Fruit fly (Drosophila melanogaster) whole organism, embryonic: ENCODE measurements around the gene CG32066.

Experiments used
- Atf6 ChIP-seq: fragments of 200-800 bp; sonication (Bioruptor generic); IDR thresholded peaks from 2 replicates; pipeline ENCODE4 v1.3.6; 2022; ENCODE audit warnings: missing biosample characterization, missing genetic modification characterization
- CG11504 ChIP-seq: fragments of 200-800 bp; sonication (Bioruptor generic); optimal IDR thresholded peaks from 3 replicates; lab custom pipeline; 2019; ENCODE audit warnings: missing biosample characterization, mild to moderate bottlenecking, missing genetic modification characterization, moderate library complexity
- CG11560 ChIP-seq: fragments of 200-800 bp; sonication (Bioruptor generic); IDR thresholded peaks from 3 replicates; pipeline ENCODE4 v1.3.6; 2022; ENCODE audit warnings: missing biosample characterization, missing genetic modification characterization
- CG11696 ChIP-seq: fragments of 200-800 bp; sonication (Bioruptor generic); IDR thresholded peaks from 2 replicates; pipeline ENCODE4 v1.3.6; 2022; ENCODE audit warnings: missing biosample characterization, missing genetic modification characterization
- CG14667 ChIP-seq: fragments of 200-800 bp; sonication (Bioruptor generic); IDR thresholded peaks from 2 replicates; pipeline ENCODE4 v1.3.6; 2022; ENCODE audit warnings: missing biosample characterization, missing genetic modification characterization
- CG14860 ChIP-seq: fragments of 200-800 bp; sonication (Bioruptor generic); IDR thresholded peaks from 3 replicates; pipeline ENCODE4 v1.3.6; 2022; ENCODE audit warnings: missing biosample characterization, missing genetic modification characterization; ENCODE audit not compliant: partially characterized antibody
- CG15601 ChIP-seq: fragments of 200-800 bp; sonication (Bioruptor generic); optimal IDR thresholded peaks from 3 replicates; lab custom pipeline; 2019; ENCODE audit warnings: missing biosample characterization, mild to moderate bottlenecking, missing genetic modification characterization, moderate library complexity
- CG1792 ChIP-seq: fragments of 200-800 bp; sonication (Bioruptor generic); optimal IDR thresholded peaks from 2 replicates; lab custom pipeline; 2016; ENCODE audit warnings: missing biosample characterization, missing genetic modification characterization
- CG2120 ChIP-seq: fragments of 200-800 bp; sonication (Bioruptor generic); optimal IDR thresholded peaks from 3 replicates; lab custom pipeline; 2016; ENCODE audit warnings: missing biosample characterization, missing genetic modification characterization
- CG2199 ChIP-seq: fragments of 200-800 bp; sonication (Bioruptor generic); IDR thresholded peaks from 3 replicates; pipeline ENCODE4 v1.3.6; 2022; ENCODE audit warnings: missing biosample characterization, missing genetic modification characterization
- CG2202 ChIP-seq: fragments of 200-800 bp; sonication (Bioruptor generic); optimal IDR thresholded peaks from 2 replicates; lab custom pipeline; 2018; ENCODE audit warnings: missing biosample characterization, mild to moderate bottlenecking, missing genetic modification characterization
- CG31388 ChIP-seq: fragments of 200-800 bp; sonication (Bioruptor generic); optimal IDR thresholded peaks from 2 replicates; lab custom pipeline; 2016; ENCODE audit warnings: missing biosample characterization, missing genetic modification characterization
- CG3163 ChIP-seq: fragments of 200-800 bp; sonication (Bioruptor generic); optimal IDR thresholded peaks from 3 replicates; lab custom pipeline; 2016; ENCODE audit warnings: missing biosample characterization, missing genetic modification characterization
- CG32767 ChIP-seq: fragments of 200-800 bp; sonication (Bioruptor generic); IDR thresholded peaks from 2 replicates; pipeline ENCODE4 v1.3.6; 2022; ENCODE audit warnings: missing biosample characterization, missing genetic modification characterization
- CG32772 ChIP-seq: fragments of 200-800 bp; sonication (Bioruptor generic); IDR thresholded peaks from 2 replicates; pipeline ENCODE4 v1.3.6; 2022; ENCODE audit warnings: missing biosample characterization, missing genetic modification characterization
- CG3995 ChIP-seq: fragments of 200-800 bp; sonication (Bioruptor generic); optimal IDR thresholded peaks from 3 replicates; lab custom pipeline; 2016; ENCODE audit warnings: missing biosample characterization, missing genetic modification characterization
- CG5953 ChIP-seq: fragments of 200-800 bp; sonication (Bioruptor generic); IDR thresholded peaks from 2 replicates; pipeline ENCODE4 v1.3.6; 2022; ENCODE audit warnings: missing biosample characterization, missing genetic modification characterization
- CG6654 ChIP-seq: fragments of 200-800 bp; sonication (Bioruptor generic); optimal IDR thresholded peaks from 2 replicates; lab custom pipeline; 2017; ENCODE audit warnings: missing biosample characterization, mild to moderate bottlenecking, missing genetic modification characterization
- CG7271 ChIP-seq: fragments of 200-800 bp; sonication (Bioruptor generic); optimal IDR thresholded peaks from 2 replicates; lab custom pipeline; 2018; ENCODE audit warnings: missing biosample characterization, mild to moderate bottlenecking, missing genetic modification characterization, moderate library complexity
- CG8281 ChIP-seq: fragments of 200-800 bp; sonication (Bioruptor generic); optimal IDR thresholded peaks from 2 replicates; lab custom pipeline; 2018; ENCODE audit warnings: missing biosample characterization, mild to moderate bottlenecking, missing genetic modification characterization, moderate library complexity
- D19A ChIP-seq: fragments of 200-800 bp; optimal IDR thresholded peaks from 3 replicates; lab custom pipeline; 2019; ENCODE audit warnings: missing biosample characterization, mild to moderate bottlenecking, missing genetic modification characterization, moderate library complexity
- Fer1 ChIP-seq: fragments of 200-800 bp; sonication (Bioruptor generic); optimal IDR thresholded peaks from 2 replicates; lab custom pipeline; 2017; ENCODE audit warnings: missing biosample characterization, mild to moderate bottlenecking, missing genetic modification characterization
- Lpt ChIP-seq: fragments of >200 bp; optimal IDR thresholded peaks from 2 replicates; lab custom pipeline; 2018; ENCODE audit warnings: missing biosample characterization, missing genetic modification characterization
- Pdp1 ChIP-seq, 2 experiments: fragments of 200-800 bp; sonication (Bioruptor generic); optimal IDR thresholded peaks; 3 replicates each; lab custom pipeline; 2016; ENCODE audit warnings: missing biosample characterization in 2 of 2, missing genetic modification characterization in 2 of 2, mild to moderate bottlenecking in 1 of 2, moderate library complexity in 1 of 2
- Ptx1 ChIP-seq: fragments of 200-800 bp; sonication (Bioruptor generic); IDR thresholded peaks from 2 replicates; pipeline ENCODE4 v1.3.6; 2022; ENCODE audit warnings: missing biosample characterization, missing genetic modification characterization
- Xbp1 ChIP-seq: fragments of 200-800 bp; sonication (Bioruptor generic); optimal IDR thresholded peaks from 3 replicates; lab custom pipeline; 2016; ENCODE audit warnings: missing biosample characterization, mild to moderate bottlenecking, missing genetic modification characterization
- ato ChIP-seq: fragments of 200-800 bp; sonication (Bioruptor generic); IDR thresholded peaks from 2 replicates; pipeline ENCODE4 v1.3.6; 2022; ENCODE audit warnings: missing biosample characterization, missing genetic modification characterization; ENCODE audit not compliant: partially characterized antibody
- br ChIP-seq: fragments of >200 bp; optimal IDR thresholded peaks from 2 replicates; lab custom pipeline; 2017
- chinmo ChIP-seq: fragments of 200-800 bp; sonication (Bioruptor generic); IDR thresholded peaks from 4 replicates; pipeline ENCODE4 v1.3.6; 2022; ENCODE audit warnings: missing biosample characterization, missing genetic modification characterization; ENCODE audit not compliant: partially characterized antibody
- hbn ChIP-seq: fragments of 200-800 bp; sonication (Bioruptor generic); IDR thresholded peaks from 2 replicates; pipeline ENCODE4 v1.3.6; 2022; ENCODE audit warnings: missing biosample characterization, missing genetic modification characterization; ENCODE audit not compliant: partially characterized antibody
- jigr1 ChIP-seq: fragments of 200-800 bp; sonication (Bioruptor generic); IDR thresholded peaks from 3 replicates; pipeline ENCODE4 v1.3.6; 2022; ENCODE audit warnings: missing biosample characterization, missing genetic modification characterization
- lov ChIP-seq, 2 experiments: fragments of 200-800 bp in 1 of 2; fragments of >200 bp in 1 of 2; sonication (Bioruptor generic) in 1 of 2; IDR thresholded peaks in 1 of 2; optimal IDR thresholded peaks in 1 of 2; 2 replicates in 1 of 2; 3 replicates in 1 of 2; pipeline versions ENCODE4 v1.3.6 to Lab custom; 2017 to 2022; ENCODE audit warnings: missing biosample characterization in 1 of 2, missing genetic modification characterization in 1 of 2
- nom ChIP-seq: fragments of 200-800 bp; sonication (Bioruptor generic); optimal IDR thresholded peaks from 2 replicates; lab custom pipeline; 2017; ENCODE audit warnings: missing biosample characterization, missing genetic modification characterization, mild to moderate bottlenecking, moderate library complexity, missing genetic modification reagents
- psq ChIP-seq: fragments of 200-800 bp; sonication (Bioruptor generic); optimal IDR thresholded peaks from 2 replicates; lab custom pipeline; 2017; ENCODE audit warnings: missing biosample characterization, missing genetic modification characterization
- ranshi ChIP-seq: fragments of 200-800 bp; sonication (Bioruptor generic); IDR thresholded peaks from 2 replicates; pipeline ENCODE4 v1.3.6; 2022; ENCODE audit warnings: missing biosample characterization, missing genetic modification characterization
- rib ChIP-seq: fragments of 200-800 bp; sonication (Bioruptor generic); IDR thresholded peaks from 2 replicates; pipeline ENCODE4 v1.3.6; 2022; ENCODE audit warnings: missing biosample characterization, missing genetic modification characterization
- sens ChIP-seq: fragments of 200-800 bp; sonication (Bioruptor generic); peaks from one replicate; lab custom pipeline; 2016; ENCODE audit warnings: missing biosample characterization, missing genetic modification characterization
- seq ChIP-seq: fragments of 200-800 bp; sonication (Bioruptor generic); IDR thresholded peaks from 2 replicates; pipeline ENCODE4 v1.3.6; 2022; ENCODE audit warnings: missing biosample characterization, missing genetic modification characterization
- slou ChIP-seq: fragments of 200-800 bp; sonication (Bioruptor generic); optimal IDR thresholded peaks from 3 replicates; lab custom pipeline; 2016; ENCODE audit warnings: missing biosample characterization, missing genetic modification characterization
- sqz ChIP-seq: fragments of 200-800 bp; sonication (Bioruptor generic); optimal IDR thresholded peaks from 3 replicates; lab custom pipeline; 2018; ENCODE audit warnings: missing biosample characterization, mild to moderate bottlenecking, missing genetic modification characterization
- twi ChIP-seq: fragments of 200-800 bp; optimal IDR thresholded peaks from 2 replicates; lab custom pipeline; 2019; ENCODE audit warnings: missing biosample characterization, mild to moderate bottlenecking, missing genetic modification characterization, moderate library complexity
- wek ChIP-seq: fragments of 200-800 bp; sonication (Bioruptor generic); optimal IDR thresholded peaks from 3 replicates; lab custom pipeline; 2018; ENCODE audit warnings: missing biosample characterization, mild to moderate bottlenecking, missing genetic modification characterization, moderate library complexity
- wor ChIP-seq: fragments of 200-800 bp; sonication (Bioruptor generic); IDR thresholded peaks from 2 replicates; pipeline ENCODE4 v1.3.6; 2022; ENCODE audit warnings: missing biosample characterization, missing genetic modification characterization
- zen ChIP-seq: fragments of 200-800 bp; sonication (Bioruptor generic); optimal IDR thresholded peaks from 3 replicates; lab custom pipeline; 2018; ENCODE audit warnings: missing biosample characterization, mild to moderate bottlenecking, missing genetic modification characterization, moderate library complexity

Gene CG32066

dm6 chr3L:10698182-10698581 lies 37.4 kb upstream of the CG32066 start (continued):
- TF ChIP-seq CG15601, result peak; percentile 22
- peak; percentile 26 for TF ChIP-seq CG3995 (GFP tag; lab: Kevin White, UChicago)

- TF ChIP-seq Lpt (GFP tag; lab: Kevin White, UChicago) (no peak), hbn (GFP tag; lab: Robert Waterston, UW) (no peak), jigr1 (no peak), Atf6 (GFP tag; lab: Robert Waterston, UW) (no peak), CG2199 (GFP tag; lab: Robert Waterston, UW) (0 out of 3 replicates have a peak, but pooled peaks have one; percentile 12), Ptx1 (GFP tag; lab: Robert Waterston, UW) (no peak), CG6654 (GFP tag; lab: Kevin White, UChicago) (no peak), sqz (peak; percentile 81), nom (GFP tag; lab: Kevin White, UChicago) (peak; percentile 41), br (lab: Kevin White, UChicago) (no peak), CG7271 (tag; lab: Kevin White, UChicago) (no peak), sens (GFP tag; lab: Kevin White, UChicago) (peak; percentile 58), D19A (no peak), CG32772 (no peak), psq (GFP tag; lab: Kevin White, UChicago) (no peak), CG5953 (GFP tag; lab: Robert Waterston, UW) (no peak), CG2120 (GFP tag; lab: Kevin White, UChicago) (no peak), twi (no peak), lov (optimal IDR thresholded peaks at IDR 0.05; lab: Kevin White, UChicago) (no peak), lov (GFP tag; IDR thresholded peaks at IDR 0.05; lab: Robert Waterston, UW) (no peak), seq (GFP tag; lab: Robert Waterston, UW) (no peak), CG8281 (tag; lab: Kevin White, UChicago) (no peak), CG11696 (GFP tag; lab: Robert Waterston, UW) (0 out of 2 replicates have a peak, but pooled peaks have one; percentile 14), rib (GFP tag; lab: Robert Waterston, UW) (no peak), Fer1 (GFP tag; lab: Kevin White, UChicago) (no peak), Pdp1 (GFP tag; optimal IDR thresholded peaks at IDR 0.05; lab: Kevin White, UChicago) (no peak), Xbp1 (GFP tag; lab: Kevin White, UChicago) (no peak), ranshi (GFP tag; lab: Robert Waterston, UW) (no peak), CG14860 (no peak), zen (tag; lab: Kevin White, UChicago) (no peak), wek (GFP tag; lab: Kevin White, UChicago) (no peak), CG2202 (tag; lab: Kevin White, UChicago) (no peak), CG32767 (GFP tag; lab: Robert Waterston, UW) (no peak), CG14667 (GFP tag; lab: Robert Waterston, UW) (no peak), CG31388 (GFP tag; lab: Kevin White, UChicago) (no peak), CG1792 (GFP tag; lab: Kevin White, UChicago) (no peak), slou (GFP tag; lab: Kevin White, UChicago) (no peak), chinmo (GFP tag; lab: Robert Waterston, UW) (0 out of 4 replicates have a peak, but pooled peaks have one; percentile 45), CG3163 (GFP tag; lab: Kevin White, UChicago) (no peak), CG11560 (no peak), wor (no peak), CG11504 (tag; lab: Kevin White, UChicago) (no peak), ato (GFP tag; lab: Robert Waterston, UW) (no peak)
Observed at dm6 chr3L:10697413-10698118, 36.8 kb upstream of the CG32066 start.
